Fruit fly (Drosophila melanogaster): ENCODE data around the gene CG13850.
A peak's percentile ranks its signal among the peaks of the same experiment; 100 is the strongest.

DNA sequence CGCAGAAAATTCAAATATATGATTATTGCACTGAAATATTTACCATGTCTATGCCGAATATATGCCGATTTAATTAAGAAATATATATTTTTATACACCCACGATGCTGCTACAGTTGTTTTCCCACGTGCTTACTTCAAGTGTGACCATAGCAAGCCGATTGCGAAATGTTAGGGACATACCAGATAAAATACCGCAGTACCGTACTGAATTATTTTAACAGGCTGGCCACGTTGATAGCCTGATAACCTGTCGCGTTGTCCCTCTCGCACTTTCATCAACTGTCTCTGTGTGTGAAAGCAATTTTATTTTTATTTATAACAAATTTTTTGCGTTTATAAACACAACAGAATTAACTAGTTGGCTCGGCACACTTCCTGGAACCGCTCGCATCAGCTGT is 10.2 kb upstream of the CG13850 start, which contains the start of the genes Nop56 and mats:
- TF ChIP-seq CG7368 (GFP tag; optimal IDR thresholded peaks at IDR 0.05) (no peak), Lpt (GFP tag; optimal IDR thresholded peaks at IDR 0.05) (no peak), topi (GFP tag; optimal IDR thresholded peaks at IDR 0.05) (peak; percentile 26), dac (GFP tag; optimal IDR thresholded peaks at IDR 0.05) (no peak), Hr4 (GFP tag; optimal IDR thresholded peaks at IDR 0.05) (no peak)

Measured in whole organism, prepupa.